Fruit fly (Drosophila melanogaster) whole organism, embryonic: ENCODE results near the gene mib1.

Experiments used
- BEAF-32 ChIP-seq: fragments of 200-800 bp; sonication (Bioruptor generic); optimal IDR thresholded peaks from 3 replicates; lab custom pipeline; 2017; ENCODE audit warnings: missing biosample characterization, missing genetic modification characterization, mild to moderate bottlenecking, moderate library complexity, missing genetic modification reagents
- C15 ChIP-seq: fragments of 200-800 bp; sonication (Bioruptor generic); IDR thresholded peaks from 3 replicates; pipeline ENCODE4 v1.3.6; 2022; ENCODE audit warnings: missing biosample characterization, missing genetic modification characterization
- CG10274 ChIP-seq: fragments of 200-800 bp; sonication (Bioruptor generic); optimal IDR thresholded peaks from 3 replicates; lab custom pipeline; 2017; ENCODE audit warnings: missing biosample characterization, mild to moderate bottlenecking, missing genetic modification characterization
- CG10565 ChIP-seq: fragments of 200-800 bp; sonication (Bioruptor generic); optimal IDR thresholded peaks from 3 replicates; lab custom pipeline; 2016; ENCODE audit warnings: missing biosample characterization, mild to moderate bottlenecking, missing genetic modification characterization
- CG11560 ChIP-seq: fragments of 200-800 bp; sonication (Bioruptor generic); IDR thresholded peaks from 3 replicates; pipeline ENCODE4 v1.3.6; 2022; ENCODE audit warnings: missing biosample characterization, missing genetic modification characterization
- CG12104 ChIP-seq: fragments of 200-800 bp; sonication (Bioruptor generic); optimal IDR thresholded peaks from 3 replicates; lab custom pipeline; 2016; ENCODE audit warnings: missing biosample characterization, missing genetic modification characterization
- CG13424 ChIP-seq: fragments of 200-800 bp; sonication (Bioruptor generic); optimal IDR thresholded peaks from 2 replicates; lab custom pipeline; 2019; ENCODE audit warnings: missing biosample characterization, mild to moderate bottlenecking, missing genetic modification characterization, moderate library complexity
- CG15696 ChIP-seq: fragments of 200-800 bp; sonication (Bioruptor generic); optimal IDR thresholded peaks from 2 replicates; lab custom pipeline; 2019; ENCODE audit warnings: missing biosample characterization, mild to moderate bottlenecking, missing genetic modification characterization, moderate library complexity
- CG18764 ChIP-seq: fragments of 200-800 bp; sonication (Bioruptor generic); optimal IDR thresholded peaks from 3 replicates; lab custom pipeline; 2016; ENCODE audit warnings: missing biosample characterization, missing genetic modification characterization
- CG2202 ChIP-seq: fragments of 200-800 bp; sonication (Bioruptor generic); optimal IDR thresholded peaks from 2 replicates; lab custom pipeline; 2018; ENCODE audit warnings: missing biosample characterization, mild to moderate bottlenecking, missing genetic modification characterization
- CG2875 ChIP-seq: fragments of 200-800 bp; sonication (Bioruptor generic); optimal IDR thresholded peaks from 2 replicates; lab custom pipeline; 2017; ENCODE audit warnings: missing biosample characterization, mild to moderate bottlenecking, missing genetic modification characterization, missing genetic modification reagents
- CG3065 ChIP-seq: fragments of 200-800 bp; sonication (Bioruptor generic); optimal IDR thresholded peaks from 2 replicates; lab custom pipeline; 2016; ENCODE audit warnings: missing biosample characterization, missing genetic modification characterization
- CG31388 ChIP-seq: fragments of 200-800 bp; sonication (Bioruptor generic); optimal IDR thresholded peaks from 2 replicates; lab custom pipeline; 2016; ENCODE audit warnings: missing biosample characterization, missing genetic modification characterization
- CG4404 ChIP-seq: fragments of 200-800 bp; sonication (Bioruptor generic); IDR thresholded peaks from 2 replicates; pipeline ENCODE4 v1.3.6; 2022; ENCODE audit warnings: missing biosample characterization, missing genetic modification characterization
- CG6765 ChIP-seq: fragments of 200-800 bp; sonication (Bioruptor generic); optimal IDR thresholded peaks from 3 replicates; lab custom pipeline; 2017; ENCODE audit warnings: missing biosample characterization, mild to moderate bottlenecking, missing genetic modification characterization
- CG7839 ChIP-seq: fragments of 200-800 bp; sonication (Bioruptor generic); optimal IDR thresholded peaks from 3 replicates; lab custom pipeline; 2018; ENCODE audit warnings: missing biosample characterization, mild to moderate bottlenecking, missing genetic modification characterization, moderate library complexity
- CG8924 ChIP-seq: fragments of 200-800 bp; optimal IDR thresholded peaks from 3 replicates; lab custom pipeline; 2019; ENCODE audit warnings: missing biosample characterization, mild to moderate bottlenecking, missing genetic modification characterization, moderate library complexity
- CG8944 ChIP-seq: fragments of 200-800 bp; sonication (Bioruptor generic); optimal IDR thresholded peaks from 3 replicates; lab custom pipeline; 2016; ENCODE audit warnings: missing biosample characterization, missing genetic modification characterization
- CG9437 ChIP-seq: fragments of 200-800 bp; sonication (Bioruptor generic); optimal IDR thresholded peaks from 2 replicates; lab custom pipeline; 2018; ENCODE audit warnings: missing biosample characterization, mild to moderate bottlenecking, missing genetic modification characterization
- CTCF ChIP-seq: fragments of 200-800 bp; sonication (Bioruptor generic); optimal IDR thresholded peaks from 2 replicates; lab custom pipeline; 2017; ENCODE audit warnings: missing biosample characterization, mild to moderate bottlenecking, missing genetic modification characterization, moderate library complexity
- D19B ChIP-seq: fragments of 200-800 bp; sonication (Bioruptor generic); optimal IDR thresholded peaks from 2 replicates; lab custom pipeline; 2017; ENCODE audit warnings: missing biosample characterization, mild to moderate bottlenecking, missing genetic modification characterization
- Deaf1 ChIP-seq: fragments of 200-800 bp; optimal IDR thresholded peaks from 3 replicates; lab custom pipeline; 2019; ENCODE audit warnings: missing biosample characterization, mild to moderate bottlenecking, missing genetic modification characterization, moderate library complexity
- Dfd ChIP-seq, 2 experiments: fragments of >200 bp; optimal IDR thresholded peaks; 2 replicates each; lab custom pipeline; 2017; ENCODE audit warnings: missing biosample characterization in 2 of 2, missing genetic modification characterization in 2 of 2
- Doc2 ChIP-seq: fragments of 200-800 bp; sonication (Bioruptor generic); IDR thresholded peaks from 2 replicates; pipeline ENCODE4 v1.3.6; 2022; ENCODE audit warnings: missing biosample characterization, missing genetic modification characterization
- Drgx ChIP-seq: fragments of 200-800 bp; sonication (Bioruptor generic); IDR thresholded peaks from 2 replicates; pipeline ENCODE4 v1.3.6; 2022; ENCODE audit warnings: missing biosample characterization, missing genetic modification characterization
- Eip74EF ChIP-seq, 2 experiments: fragments of 200-800 bp in 1 of 2; fragments of >200 bp in 1 of 2; sonication (Bioruptor generic) in 1 of 2; optimal IDR thresholded peaks; 2 replicates each; lab custom pipeline; 2017 to 2019; ENCODE audit warnings: missing biosample characterization in 2 of 2, missing genetic modification characterization in 2 of 2, mild to moderate bottlenecking in 1 of 2, moderate library complexity in 1 of 2
- Ets97D ChIP-seq: fragments of 200-800 bp; sonication (Bioruptor generic); optimal IDR thresholded peaks from 3 replicates; lab custom pipeline; 2016; ENCODE audit warnings: missing biosample characterization, missing genetic modification characterization
- H2.0 ChIP-seq: fragments of 200-800 bp; sonication (Bioruptor generic); IDR thresholded peaks from 2 replicates; pipeline ENCODE4 v1.3.6; 2022; ENCODE audit warnings: missing biosample characterization, missing genetic modification characterization
- Lim3 ChIP-seq: fragments of 200-800 bp; sonication (Bioruptor generic); IDR thresholded peaks from 2 replicates; pipeline ENCODE4 v1.3.6; 2022; ENCODE audit warnings: missing biosample characterization, missing genetic modification characterization
- Mad ChIP-seq: fragments of 200-800 bp; sonication (Bioruptor generic); optimal IDR thresholded peaks from 2 replicates; lab custom pipeline; 2016; ENCODE audit warnings: missing biosample characterization, missing genetic modification characterization
- Max ChIP-seq: fragments of 200-800 bp; sonication (Bioruptor generic); optimal IDR thresholded peaks from 2 replicates; lab custom pipeline; 2016; ENCODE audit warnings: missing biosample characterization, mild to moderate bottlenecking, missing genetic modification characterization
- Meics ChIP-seq: fragments of 200-800 bp; sonication (Bioruptor generic); optimal IDR thresholded peaks from 2 replicates; lab custom pipeline; 2017; ENCODE audit warnings: missing biosample characterization, mild to moderate bottlenecking, missing genetic modification characterization
- NC2α ChIP-seq: fragments of 200-800 bp; sonication (Bioruptor generic); optimal IDR thresholded peaks from 2 replicates; lab custom pipeline; 2016; ENCODE audit warnings: missing biosample characterization, missing genetic modification characterization
- Side ChIP-seq: fragments of 200-800 bp; sonication (Bioruptor generic); optimal IDR thresholded peaks from 2 replicates; lab custom pipeline; 2016; ENCODE audit warnings: missing biosample characterization, missing genetic modification characterization
- Sox102F ChIP-seq: fragments of 200-800 bp; sonication (Bioruptor generic); optimal IDR thresholded peaks from 2 replicates; lab custom pipeline; 2018; ENCODE audit warnings: missing biosample characterization, mild to moderate bottlenecking, missing genetic modification characterization, moderate library complexity
- Tbp ChIP-seq: fragments of >200 bp; optimal IDR thresholded peaks from 2 replicates; lab custom pipeline; 2018; ENCODE audit warnings: missing biosample characterization, missing genetic modification characterization
- ac ChIP-seq: fragments of 200-800 bp; sonication (Bioruptor generic); optimal IDR thresholded peaks from 3 replicates; lab custom pipeline; 2017; ENCODE audit warnings: missing biosample characterization, mild to moderate bottlenecking, missing genetic modification characterization
- az2 ChIP-seq: fragments of 200-800 bp; sonication (Bioruptor generic); optimal IDR thresholded peaks from 3 replicates; lab custom pipeline; 2016; ENCODE audit warnings: missing biosample characterization, missing genetic modification characterization
- dan ChIP-seq: fragments of 200-800 bp; sonication (Bioruptor generic); IDR thresholded peaks from 2 replicates; pipeline ENCODE4 v1.3.6; 2022; ENCODE audit warnings: missing biosample characterization, missing genetic modification characterization
- hkb ChIP-seq, 2 experiments: fragments of 200-800 bp in 1 of 2; fragments of >200 bp in 1 of 2; sonication (Bioruptor generic) in 1 of 2; IDR thresholded peaks in 1 of 2; optimal IDR thresholded peaks in 1 of 2; 2 replicates each; pipeline versions ENCODE4 v1.3.6 to Lab custom; 2017 to 2022; ENCODE audit warnings: missing biosample characterization in 1 of 2, missing genetic modification characterization in 1 of 2
- klu ChIP-seq: fragments of 200-800 bp; sonication (Bioruptor generic); IDR thresholded peaks from 2 replicates; pipeline ENCODE4 v1.3.6; 2022; ENCODE audit warnings: missing biosample characterization, missing genetic modification characterization
- luna ChIP-seq: fragments of 200-800 bp; sonication (Bioruptor generic); optimal IDR thresholded peaks from 2 replicates; lab custom pipeline; 2016; ENCODE audit warnings: missing biosample characterization, missing genetic modification characterization
- mam ChIP-seq: fragments of 200-800 bp; sonication (Bioruptor generic); optimal IDR thresholded peaks from 3 replicates; lab custom pipeline; 2016; ENCODE audit warnings: missing biosample characterization, missing genetic modification characterization
- nerfin-1 ChIP-seq: fragments of 200-800 bp; sonication (Bioruptor generic); optimal IDR thresholded peaks from 3 replicates; lab custom pipeline; 2019; ENCODE audit warnings: missing biosample characterization, mild to moderate bottlenecking, missing genetic modification characterization, moderate library complexity
- onecut ChIP-seq: fragments of 200-800 bp; sonication (Bioruptor generic); IDR thresholded peaks from 2 replicates; pipeline ENCODE4 v1.3.6; 2022; ENCODE audit warnings: missing biosample characterization, missing genetic modification characterization
- sd ChIP-seq: fragments of 200-800 bp; sonication (Bioruptor generic); optimal IDR thresholded peaks from 3 replicates; lab custom pipeline; 2018; ENCODE audit warnings: missing biosample characterization, mild to moderate bottlenecking, missing genetic modification characterization, moderate library complexity
- sqz ChIP-seq: fragments of 200-800 bp; sonication (Bioruptor generic); optimal IDR thresholded peaks from 3 replicates; lab custom pipeline; 2018; ENCODE audit warnings: missing biosample characterization, mild to moderate bottlenecking, missing genetic modification characterization
- tap ChIP-seq: fragments of 200-800 bp; optimal IDR thresholded peaks from 3 replicates; lab custom pipeline; 2019; ENCODE audit warnings: missing biosample characterization, mild to moderate bottlenecking, missing genetic modification characterization, moderate library complexity
- yki ChIP-seq: fragments of >200 bp; optimal IDR thresholded peaks from 3 replicates; lab custom pipeline; 2018
- zf30C ChIP-seq: fragments of 200-800 bp; sonication (Bioruptor generic); optimal IDR thresholded peaks from 3 replicates; lab custom pipeline; 2018; ENCODE audit warnings: missing biosample characterization, mild to moderate bottlenecking, missing genetic modification characterization
- zfh2 ChIP-seq: fragments of 200-800 bp; sonication (Bioruptor generic); optimal IDR thresholded peaks from 2 replicates; lab custom pipeline; 2016; ENCODE audit warnings: missing biosample characterization, missing genetic modification characterization

Gene mib1

DNA sequence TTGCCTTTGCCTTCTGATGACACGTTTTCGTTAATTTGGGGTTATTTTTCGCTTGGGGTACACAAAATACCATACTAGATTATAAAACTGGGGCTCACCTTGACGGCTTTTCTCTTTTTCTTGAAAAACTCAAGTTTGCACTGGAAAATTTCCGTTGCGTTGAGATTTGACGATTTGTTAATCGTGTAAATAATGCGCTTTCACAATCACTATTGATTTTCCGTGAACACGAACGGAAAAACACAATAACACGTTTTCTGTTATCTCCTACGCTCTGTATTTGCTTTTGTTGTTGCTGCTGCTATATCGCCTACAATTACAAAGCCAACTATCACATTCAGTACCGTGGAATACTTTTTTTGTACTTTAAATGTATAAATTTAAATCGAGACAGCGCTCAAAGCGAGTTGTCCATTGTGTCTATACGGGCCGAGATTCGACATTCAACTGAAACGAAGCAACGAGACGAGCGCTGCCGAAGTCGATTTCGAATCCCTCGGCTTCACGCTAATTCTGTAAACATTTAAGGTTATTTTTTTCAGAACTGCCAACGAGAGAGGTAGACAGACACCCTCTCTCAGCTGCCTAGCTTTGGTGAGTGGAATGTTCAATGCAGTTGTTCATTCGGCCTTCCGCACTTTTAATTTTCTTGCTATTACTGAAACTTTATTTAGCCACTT is 34.9 kb upstream of the mib1 start (continued):
- TF ChIP-seq CG11560 (tag; lab: Robert Waterston, UW), result no peak
- TF ChIP-seq D19B, result no peak
- TF ChIP-seq dan (GFP tag; lab: Robert Waterston, UW), result no peak
- peak; percentile 86 for TF ChIP-seq sqz (GFP tag; lab: Kevin White, UChicago)
- peak; percentile 5 for TF ChIP-seq CG2875 (GFP tag; lab: Kevin White, UChicago)
- TF ChIP-seq Drgx (GFP tag; lab: Robert Waterston, UW), result peak; percentile 62
- TF ChIP-seq C15 (GFP tag; lab: Robert Waterston, UW), result no peak
- peak; percentile 6 for TF ChIP-seq zf30C (GFP tag; lab: Kevin White, UChicago)
- no peak for TF ChIP-seq Lim3 (GFP tag; lab: Robert Waterston, UW)
- no peak for TF ChIP-seq CG10274 (GFP tag; lab: Kevin White, UChicago)
- TF ChIP-seq CG3065, result no peak
- peak; percentile 89 for TF ChIP-seq sd (tag; lab: Kevin White, UChicago)
- no peak for TF ChIP-seq Ets97D (GFP tag; lab: Kevin White, UChicago)
- no peak for TF ChIP-seq ac (GFP tag; lab: Kevin White, UChicago)
- no peak for TF ChIP-seq CG15696
- no peak for TF ChIP-seq nerfin-1 (tag; lab: Kevin White, UChicago)
- TF ChIP-seq CG4404 (GFP tag; lab: Robert Waterston, UW), result no peak
- peak; percentile 100 for TF ChIP-seq Deaf1
- no peak for TF ChIP-seq CG10565 (GFP tag; lab: Kevin White, UChicago)
- no peak for TF ChIP-seq Max (GFP tag; lab: Kevin White, UChicago)
- no peak for TF ChIP-seq Meics (GFP tag; lab: Kevin White, UChicago)
- TF ChIP-seq H2.0, result no peak
- no peak for TF ChIP-seq luna (GFP tag; lab: Kevin White, UChicago)
- TF ChIP-seq hkb (optimal IDR thresholded peaks at IDR 0.05; lab: Kevin White, UChicago), result no peak
- TF ChIP-seq hkb (GFP tag; IDR thresholded peaks at IDR 0.05; lab: Robert Waterston, UW), result no peak; the same call in 1 of the 2 replicates
- peak; percentile 49 for TF ChIP-seq CG6765
- no peak for TF ChIP-seq Tbp (GFP tag; lab: Kevin White, UChicago)
- peak; percentile 89 for TF ChIP-seq CG8924 (tag; lab: Kevin White, UChicago)
- TF ChIP-seq CG31388 (GFP tag; lab: Kevin White, UChicago), result no peak
- no peak for TF ChIP-seq BEAF-32 (GFP tag; lab: Kevin White, UChicago)
- no peak for TF ChIP-seq CG12104
- no peak for TF ChIP-seq CG8944 (GFP tag; lab: Kevin White, UChicago)
- no peak for TF ChIP-seq Eip74EF (GFP tag; optimal IDR thresholded peaks at IDR 0.05; lab: Kevin White, UChicago)
- peak; percentile 67 for TF ChIP-seq onecut (GFP tag; lab: Robert Waterston, UW)
- TF ChIP-seq Side, result no peak
- TF ChIP-seq CG2202 (tag; lab: Kevin White, UChicago), result no peak
- TF ChIP-seq klu (GFP tag; lab: Robert Waterston, UW), result no peak
- no peak for TF ChIP-seq CG18764
- TF ChIP-seq Sox102F (GFP tag; lab: Kevin White, UChicago), result no peak
- TF ChIP-seq NC2α (GFP tag; lab: Kevin White, UChicago), result no peak
- no peak for TF ChIP-seq Doc2 (GFP tag; lab: Robert Waterston, UW)
- TF ChIP-seq mam (GFP tag; lab: Kevin White, UChicago), result no peak
- TF ChIP-seq tap (tag; lab: Kevin White, UChicago), result peak; percentile 52
- no peak for TF ChIP-seq CG13424
- no peak for TF ChIP-seq Dfd (GFP tag; optimal IDR thresholded peaks at IDR 0.05; lab: Kevin White, UChicago)
- no peak for TF ChIP-seq CTCF
- no peak for TF ChIP-seq CG7839 (tag; lab: Kevin White, UChicago)
- TF ChIP-seq yki (lab: Kevin White, UChicago), result no peak
- TF ChIP-seq zfh2 (GFP tag; lab: Kevin White, UChicago), result no peak
- no peak for TF ChIP-seq az2
- TF ChIP-seq CG9437, result no peak
- TF ChIP-seq Mad (GFP tag; lab: Kevin White, UChicago), result no peak
